Fruit fly (Drosophila melanogaster): ENCODE data around the gene E2f1.

DNA sequence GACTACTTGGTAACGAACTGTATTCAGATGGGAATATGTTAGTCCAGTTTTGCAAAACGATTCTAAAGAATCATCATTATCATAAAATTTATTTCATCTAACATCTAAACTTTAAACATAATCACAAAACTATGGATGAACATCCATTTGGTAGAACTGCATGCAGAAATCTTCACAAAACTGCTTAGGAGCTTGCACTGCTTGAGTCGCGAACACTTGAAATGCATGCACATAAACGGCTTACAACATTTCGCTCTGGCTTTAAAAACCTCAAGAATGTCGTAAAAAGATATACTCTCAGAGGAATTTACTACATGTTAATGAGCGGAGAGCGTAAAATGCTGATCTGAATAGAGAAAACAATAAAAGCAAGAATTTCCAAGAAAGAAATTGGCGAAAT lies 77.6 kb downstream of the E2f1 start:
- TF ChIP-seq CG16779 (tag; optimal IDR thresholded peaks at IDR 0.05) (no peak), cyc (GFP tag; optimal IDR thresholded peaks at IDR 0.05) (no peak), Hr39 (GFP tag; optimal IDR thresholded peaks at IDR 0.05) (no peak), CG15336 (GFP tag; IDR thresholded peaks at IDR 0.05) (no peak), Hr4 (GFP tag; optimal IDR thresholded peaks at IDR 0.05) (no peak), achi (GFP tag; optimal IDR thresholded peaks at IDR 0.05) (no peak), CG7368 (GFP tag; optimal IDR thresholded peaks at IDR 0.05) (no peak), topi (GFP tag; optimal IDR thresholded peaks at IDR 0.05) (no peak), CG6163 (GFP tag; IDR thresholded peaks at IDR 0.05) (no peak), dac (GFP tag; optimal IDR thresholded peaks at IDR 0.05) (no peak), CG8119 (GFP tag; IDR thresholded peaks at IDR 0.05) (no peak), CG6854 (GFP tag; optimal IDR thresholded peaks at IDR 0.05) (no peak), Ets96B (tag; optimal IDR thresholded peaks at IDR 0.05) (no peak), eg (GFP tag; IDR thresholded peaks at IDR 0.05) (no peak)

Measured in whole organism, prepupa.